Worm (Caenorhabditis elegans) whole organism, L2 larva: Measurements from ENCODE around the gene Y17G7B.3.

Experiments used
- ama-1 ChIP-seq: fragments of 150-350 bp; optimal IDR thresholded peaks from 2 replicates; lab custom pipeline; 2018; ENCODE audit warnings: inconsistent platforms
- crh-2 ChIP-seq: sonication (generic microtip); optimal IDR thresholded peaks from 2 replicates; lab custom pipeline; 2017; ENCODE audit warnings: missing biosample characterization, missing genetic modification characterization
- lin-11 ChIP-seq: fragments of 150-350 bp; sonication (generic microtip); optimal IDR thresholded peaks from 2 replicates; lab custom pipeline; 2014; ENCODE audit warnings: missing biosample characterization, missing genetic modification characterization, inconsistent platforms, mixed read lengths
- lin-13 ChIP-seq: fragments of 150-350 bp; optimal IDR thresholded peaks from 2 replicates; lab custom pipeline; 2014; ENCODE audit warnings: missing biosample characterization, missing genetic modification reagents, missing genetic modification characterization
- mdl-1 ChIP-seq, 2 experiments: fragments of 150-350 bp in 1 of 2; sonication (generic microtip) in 1 of 2; optimal IDR thresholded peaks; 2 replicates each; lab custom pipeline; 2017; ENCODE audit warnings: missing biosample characterization in 2 of 2, missing genetic modification characterization in 2 of 2
- nhr-12 ChIP-seq: fragments of 150-350 bp; optimal IDR thresholded peaks from 2 replicates; lab custom pipeline; 2014; ENCODE audit warnings: missing biosample characterization, missing genetic modification characterization
- sma-9 ChIP-seq, 2 experiments: fragments of 150-350 bp in 1 of 2; sonication (generic microtip) in 1 of 2; optimal IDR thresholded peaks; 2 replicates each; lab custom pipeline; 2014 to 2016; ENCODE audit warnings: missing genetic modification characterization in 2 of 2, mild to moderate bottlenecking in 1 of 2, missing biosample characterization in 1 of 2, missing compliant biosample characterization in 1 of 2, missing genetic modification reagents in 1 of 2, moderate library complexity in 1 of 2
- snpc-4 ChIP-seq: fragments of 150-350 bp; optimal IDR thresholded peaks from 2 replicates; lab custom pipeline; 2014; ENCODE audit warnings: missing biosample characterization, missing genetic modification characterization
- ztf-11 ChIP-seq: sonication (generic microtip); optimal IDR thresholded peaks from 2 replicates; lab custom pipeline; 2017; ENCODE audit warnings: missing biosample characterization, missing genetic modification characterization

- TF ChIP-seq snpc-4 (tag; lab: Kevin White, UChicago) (no peak), ama-1 (lab: Kevin White, UChicago) (no peak), lin-13 (GFP tag; lab: Kevin White, UChicago) (no peak), nhr-12 (tag; lab: Kevin White, UChicago) (no peak), sma-9 (GFP tag; optimal IDR thresholded peaks at IDR 0.05; lab: Kevin White, UChicago) (no peak), sma-9 (tag; optimal IDR thresholded peaks at IDR 0.05; lab: Kevin White, UChicago) (no peak), mdl-1 (tag; optimal IDR thresholded peaks at IDR 0.05; lab: Kevin White, UChicago) (no peak), crh-2 (tag; lab: Kevin White, UChicago) (no peak), ztf-11 (tag; lab: Kevin White, UChicago) (no peak), lin-11 (tag; lab: Kevin White, UChicago) (no peak)
Observed at ce11 chrII:12023315-12023878, 34.6 kb downstream of the Y17G7B.3 start, which contains the start of gene Y17G7B.12.
